Fruit fly (Drosophila melanogaster): ENCODE data around the gene CG14395.

Gene CG14395

dm6 chr3R:12701257-12701656 lies 38.6 kb downstream of the CG14395 start:
- TF ChIP-seq CG9705 (GFP tag; optimal IDR thresholded peaks at IDR 0.05) (no peak), Hr78 (GFP tag; optimal IDR thresholded peaks at IDR 0.05) (no peak), CrebA (GFP tag; optimal IDR thresholded peaks at IDR 0.05; ENCODE audit: borderline replicate concordance) (no peak), Sp1 (GFP tag; optimal IDR thresholded peaks at IDR 0.05) (no peak), ey (GFP tag; optimal IDR thresholded peaks at IDR 0.05) (no peak), dl (GFP tag; optimal IDR thresholded peaks at IDR 0.05; ENCODE audit: insufficient read depth in 1 of 2, partially characterized antibody in 2 of 2) (no peak), Rel (GFP tag; optimal IDR thresholded peaks at IDR 0.05) (no peak), Rel (tag; optimal IDR thresholded peaks at IDR 0.05) (no peak), N (GFP tag; optimal IDR thresholded peaks at IDR 0.05) (no peak), sage (GFP tag; optimal IDR thresholded peaks at IDR 0.05) (no peak), Dif (GFP tag; optimal IDR thresholded peaks at IDR 0.05; ENCODE audit: partially characterized antibody) (no peak)

dm6 chr3R:12701994-12702494 lies 39.4 kb downstream of the CG14395 start:
- TF ChIP-seq dsf (GFP tag; optimal IDR thresholded peaks at IDR 0.05; ENCODE audit: borderline replicate concordance) (no peak), h (GFP tag; optimal IDR thresholded peaks at IDR 0.05) (no peak), Rel (GFP tag; optimal IDR thresholded peaks at IDR 0.05) (no peak), Rel (tag; optimal IDR thresholded peaks at IDR 0.05) (no peak), GATAd (GFP tag; optimal IDR thresholded peaks at IDR 0.05) (no peak), HLH106 (tag; optimal IDR thresholded peaks at IDR 0.05) (no peak), pan (optimal IDR thresholded peaks at IDR 0.05) (no peak), Mio (GFP tag; optimal IDR thresholded peaks at IDR 0.05) (no peak), CrebA (GFP tag; optimal IDR thresholded peaks at IDR 0.05; ENCODE audit: borderline replicate concordance) (no peak), sage (GFP tag; optimal IDR thresholded peaks at IDR 0.05) (no peak), dmrt93B (GFP tag; optimal IDR thresholded peaks at IDR 0.05) (no peak), lola (GFP tag; optimal IDR thresholded peaks at IDR 0.05) (no peak), jim (GFP tag; optimal IDR thresholded peaks at IDR 0.05) (no peak), usp (GFP tag; optimal IDR thresholded peaks at IDR 0.05) (no peak), CG9705 (GFP tag; optimal IDR thresholded peaks at IDR 0.05) (no peak), foxo (GFP tag; optimal IDR thresholded peaks at IDR 0.05) (no peak), Dif (GFP tag; optimal IDR thresholded peaks at IDR 0.05; ENCODE audit: partially characterized antibody) (no peak), ey (GFP tag; optimal IDR thresholded peaks at IDR 0.05) (no peak), dl (GFP tag; optimal IDR thresholded peaks at IDR 0.05; ENCODE audit: insufficient read depth in 1 of 2, partially characterized antibody in 2 of 2) (no peak)

- TF ChIP-seq jim (GFP tag; optimal IDR thresholded peaks at IDR 0.05) (no peak), ey (GFP tag; optimal IDR thresholded peaks at IDR 0.05) (no peak), HLH106 (tag; optimal IDR thresholded peaks at IDR 0.05) (no peak), Dfd (GFP tag; optimal IDR thresholded peaks at IDR 0.05) (no peak), CG9705 (GFP tag; optimal IDR thresholded peaks at IDR 0.05) (no peak), Abd-B (GFP tag; optimal IDR thresholded peaks at IDR 0.05) (no peak), h (GFP tag; optimal IDR thresholded peaks at IDR 0.05) (no peak), sv (GFP tag; optimal IDR thresholded peaks at IDR 0.05) (no peak)
These were observed 42.2 kb downstream of the CG14395 start, which contains the start of gene CG12279 for dm6 chr3R:12704861-12705260. Gene CG12279, plus strand, starts transcription at chr3R:12705094.

- peak; percentile 96 for TF ChIP-seq N (GFP tag; optimal IDR thresholded peaks at IDR 0.05)
- TF ChIP-seq Hr78 (GFP tag; optimal IDR thresholded peaks at IDR 0.05): peak; percentile 68
These were observed 49.8 kb downstream of the CG14395 start, which contains the start of gene PolQ for dm6 chr3R:12712178-12713172. Gene PolQ, minus strand, starts transcription at chr3R:12712299.

dm6 chr3R:12715253-12715652 lies 52.6 kb downstream of the CG14395 start:
- TF ChIP-seq Abd-B (GFP tag; optimal IDR thresholded peaks at IDR 0.05) (no peak), N (GFP tag; optimal IDR thresholded peaks at IDR 0.05) (no peak), psq (GFP tag; optimal IDR thresholded peaks at IDR 0.05) (no peak), h (GFP tag; optimal IDR thresholded peaks at IDR 0.05) (no peak), Hnf4 (GFP tag; optimal IDR thresholded peaks at IDR 0.05) (no peak), tai (GFP tag; optimal IDR thresholded peaks at IDR 0.05) (no peak), Mio (GFP tag; optimal IDR thresholded peaks at IDR 0.05) (no peak), fru (GFP tag; optimal IDR thresholded peaks at IDR 0.05) (no peak), foxo (GFP tag; optimal IDR thresholded peaks at IDR 0.05) (no peak), Vsx2 (GFP tag; optimal IDR thresholded peaks at IDR 0.05; ENCODE audit: partially characterized antibody) (no peak)

Measured in whole organism, wandering third instar larva.